Worm (Caenorhabditis elegans) whole organism, young adult: ENCODE measurements around the gene C41H7.2.

Source experiments
- C06A6.2 ChIP-seq: fragments of 200-800 bp; sonication (Bioruptor generic); conservative IDR thresholded peaks from 2 replicates; pipeline ENCODE4 v1.3.6; 2022; ENCODE audit warnings: missing genetic modification characterization, missing compliant biosample characterization
- F22D6.2 ChIP-seq: sonication (generic microtip); optimal IDR thresholded peaks from 2 replicates; lab custom pipeline; 2016; ENCODE audit warnings: mild to moderate bottlenecking, missing genetic modification characterization, missing compliant biosample characterization
- F57C9.4 ChIP-seq: sonication (generic microtip); optimal IDR thresholded peaks from 2 replicates; lab custom pipeline; 2017; ENCODE audit warnings: mild to moderate bottlenecking, missing genetic modification characterization, missing compliant biosample characterization
- ama-1 ChIP-seq, 3 experiments: fragments of 150-350 bp in 1 of 3; sonication (generic microtip) in 2 of 3; optimal IDR thresholded peaks; 2 replicates each; lab custom pipeline; 2014 to 2018; ENCODE audit warnings: missing biosample characterization in 2 of 3, missing genetic modification characterization in 2 of 3, missing genetic modification reagents in 2 of 3
- athp-1 ChIP-seq: sonication (generic microtip); optimal IDR thresholded peaks from 2 replicates; lab custom pipeline; 2017; ENCODE audit warnings: mild to moderate bottlenecking, missing genetic modification characterization, missing compliant biosample characterization
- ccch-3 ChIP-seq: fragments of 200-800 bp; sonication (Bioruptor generic); optimal IDR thresholded peaks from 2 replicates; lab custom pipeline; 2018; ENCODE audit warnings: mild to moderate bottlenecking, missing genetic modification characterization, missing compliant biosample characterization
- ceh-58 ChIP-seq: fragments of 200-800 bp; sonication (Bioruptor generic); IDR thresholded peaks from 2 replicates; pipeline ENCODE4 v1.3.6; 2022; ENCODE audit warnings: missing genetic modification characterization, missing compliant biosample characterization
- lin-35 ChIP-seq, 3 experiments: fragments of 150-350 bp in 2 of 3; sonication (generic microtip) in 1 of 3; optimal IDR thresholded peaks; 2 replicates each; lab custom pipeline; 2014 to 2018; ENCODE audit warnings: missing biosample characterization in 3 of 3, missing genetic modification characterization in 3 of 3, missing genetic modification reagents in 3 of 3
- lin-40 ChIP-seq: sonication (generic microtip); optimal IDR thresholded peaks from 2 replicates; lab custom pipeline; 2016; ENCODE audit warnings: missing genetic modification characterization, mild to moderate bottlenecking, missing compliant biosample characterization, missing genotype, missing genetic modification reagents
- snpc-4 ChIP-seq, 5 experiments: fragments of 150-350 bp in 1 of 5; sonication (generic microtip) in 4 of 5; optimal IDR thresholded peaks; 2 replicates each; lab custom pipeline; 2014 to 2018; ENCODE audit warnings: missing genetic modification characterization in 5 of 5, missing biosample characterization in 3 of 5, antibody characterized with exemption in 2 of 5, mild to moderate bottlenecking in 2 of 5, missing compliant biosample characterization in 2 of 5, missing genotype in 2 of 5, moderate library complexity in 2 of 5, missing genetic modification reagents in 1 of 5
- xnd-1 ChIP-seq: sonication (generic microtip); optimal IDR thresholded peaks from 2 replicates; lab custom pipeline; 2016; ENCODE audit warnings: missing genotype, missing genetic modification reagents, missing genetic modification characterization, missing compliant biosample characterization
- ztf-18 ChIP-seq: sonication (generic microtip); optimal IDR thresholded peaks from 2 replicates; lab custom pipeline; 2016; ENCODE audit warnings: missing genotype, mild to moderate bottlenecking, missing genetic modification characterization, missing compliant biosample characterization

DNA sequence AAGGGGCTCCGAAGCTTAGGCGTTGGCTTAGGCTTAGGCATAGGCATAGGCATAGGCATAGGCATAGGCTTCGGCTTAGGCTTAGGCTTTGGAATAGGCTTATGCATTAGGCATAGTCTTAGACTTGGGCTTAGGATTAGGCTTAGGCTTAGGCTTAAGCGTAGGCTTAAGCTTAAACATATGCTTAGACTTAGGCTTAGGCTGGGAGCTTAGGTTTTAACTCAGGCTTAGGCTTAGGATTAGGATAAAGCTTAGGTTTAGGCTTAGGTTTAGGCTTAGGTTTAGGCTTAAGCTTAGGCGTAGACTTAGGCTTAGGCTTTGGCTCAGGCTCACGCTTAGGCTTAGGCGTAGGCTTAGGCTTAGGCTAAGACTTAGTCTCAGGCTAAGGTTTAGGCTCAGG lies 24.5 kb upstream of the C41H7.2 start:
- no peak for TF ChIP-seq xnd-1 (tag; lab: Kevin White, UChicago)
- no peak for TF ChIP-seq ceh-58 (GFP tag; lab: Robert Waterston, UW)
- TF ChIP-seq snpc-4 (GFP tag; optimal IDR thresholded peaks at IDR 0.05; lab: Kevin White, UChicago): no peak
- no peak for TF ChIP-seq snpc-4 (tag; optimal IDR thresholded peaks at IDR 0.05; lab: Kevin White, UChicago)
- no peak for TF ChIP-seq ccch-3 (GFP tag; lab: Kevin White, UChicago)
- TF ChIP-seq F57C9.4 (tag; lab: Kevin White, UChicago): no peak
- TF ChIP-seq C06A6.2 (GFP tag; lab: Robert Waterston, UW): no peak
- TF ChIP-seq lin-35 (GFP tag; optimal IDR thresholded peaks at IDR 0.05; lab: Kevin White, UChicago): no peak
- TF ChIP-seq athp-1 (tag; lab: Kevin White, UChicago): no peak
- TF ChIP-seq ama-1 (optimal IDR thresholded peaks at IDR 0.05; lab: Kevin White, UChicago): no peak
- TF ChIP-seq ama-1 (GFP tag; optimal IDR thresholded peaks at IDR 0.05; lab: Kevin White, UChicago): no peak
- TF ChIP-seq ztf-18: no peak
- TF ChIP-seq F22D6.2 (tag; lab: Kevin White, UChicago): no peak
- no peak for TF ChIP-seq lin-40 (tag; lab: Kevin White, UChicago)
